Fruit fly (Drosophila melanogaster): Measurements from ENCODE around the gene CG11470.

The CG11470 gene

dm6 chr3R:29590806-29591205 is 1.2 kb upstream of the CG11470 start, which contains the start of gene CG31041:
Gene CG31041 (minus strand): TSS chr3R:29590906.
- TF ChIP-seq ttk (optimal IDR thresholded peaks at IDR 0.05) (no peak), psq (optimal IDR thresholded peaks at IDR 0.05) (no peak), Myc (optimal IDR thresholded peaks at IDR 0.05) (no peak), insv (optimal IDR thresholded peaks at IDR 0.05) (no peak), h (optimal IDR thresholded peaks at IDR 0.05) (no peak), Sin3A (optimal IDR thresholded peaks at IDR 0.05) (no peak)

- TF ChIP-seq psq (optimal IDR thresholded peaks at IDR 0.05) (no peak), insv (optimal IDR thresholded peaks at IDR 0.05) (no peak), Sin3A (optimal IDR thresholded peaks at IDR 0.05) (no peak), Myc (optimal IDR thresholded peaks at IDR 0.05) (no peak), ttk (optimal IDR thresholded peaks at IDR 0.05) (no peak), h (optimal IDR thresholded peaks at IDR 0.05) (no peak)
Observed at dm6 chr3R:29588004-29588403, 1.6 kb downstream of the CG11470 start, which contains the start of gene CG7567. Gene CG7567 (minus strand): TSS chr3R:29588104.

DNA sequence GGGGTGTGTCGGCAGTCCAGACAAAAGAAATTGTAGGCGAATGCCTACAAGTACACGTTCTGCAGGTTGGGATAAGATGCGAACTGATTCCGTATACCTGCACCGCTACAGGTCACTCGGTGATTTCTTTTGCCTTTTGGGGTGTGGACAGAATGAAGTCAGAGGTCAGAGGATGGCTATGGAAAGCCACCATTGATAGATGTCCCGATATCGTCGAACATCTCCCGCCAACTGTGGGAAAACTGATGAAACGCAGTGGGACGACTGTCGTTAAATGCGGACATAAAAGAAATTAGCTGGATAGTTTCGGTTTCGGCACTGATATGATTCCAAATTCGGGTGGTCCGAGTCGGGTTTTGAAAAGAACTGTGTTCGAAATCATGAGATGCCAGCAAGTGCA is 2.8 kb downstream of the CG11470 start:
- TF ChIP-seq psq (optimal IDR thresholded peaks at IDR 0.05) (no peak), insv (optimal IDR thresholded peaks at IDR 0.05) (no peak), Myc (optimal IDR thresholded peaks at IDR 0.05) (no peak), Sin3A (optimal IDR thresholded peaks at IDR 0.05) (no peak), ttk (optimal IDR thresholded peaks at IDR 0.05) (no peak), h (optimal IDR thresholded peaks at IDR 0.05) (no peak)

dm6 chr3R:29585015-29585701 is 4.4 kb downstream of the CG11470 start:
- TF ChIP-seq Sin3A (optimal IDR thresholded peaks at IDR 0.05) (no peak), insv (optimal IDR thresholded peaks at IDR 0.05) (no peak), h (optimal IDR thresholded peaks at IDR 0.05) (no peak), Myc (optimal IDR thresholded peaks at IDR 0.05) (no peak), psq (optimal IDR thresholded peaks at IDR 0.05) (no peak), ttk (optimal IDR thresholded peaks at IDR 0.05) (no peak)

dm6 chr3R:29584266-29584665 is 5.3 kb downstream of the CG11470 start:
- TF ChIP-seq Myc (optimal IDR thresholded peaks at IDR 0.05) (no peak), Sin3A (optimal IDR thresholded peaks at IDR 0.05) (no peak), h (optimal IDR thresholded peaks at IDR 0.05) (no peak), insv (optimal IDR thresholded peaks at IDR 0.05) (no peak), ttk (optimal IDR thresholded peaks at IDR 0.05) (no peak), psq (optimal IDR thresholded peaks at IDR 0.05) (no peak)

dm6 chr3R:29583299-29583698 is 6.3 kb downstream of the CG11470 start:
- TF ChIP-seq Sin3A (optimal IDR thresholded peaks at IDR 0.05) (no peak), h (optimal IDR thresholded peaks at IDR 0.05) (no peak), insv (optimal IDR thresholded peaks at IDR 0.05) (no peak), Myc (optimal IDR thresholded peaks at IDR 0.05) (no peak), psq (optimal IDR thresholded peaks at IDR 0.05) (no peak), ttk (optimal IDR thresholded peaks at IDR 0.05) (no peak)

- TF ChIP-seq insv (optimal IDR thresholded peaks at IDR 0.05) (no peak), h (optimal IDR thresholded peaks at IDR 0.05) (no peak), Sin3A (optimal IDR thresholded peaks at IDR 0.05) (no peak), psq (optimal IDR thresholded peaks at IDR 0.05) (no peak), ttk (optimal IDR thresholded peaks at IDR 0.05) (no peak), Myc (optimal IDR thresholded peaks at IDR 0.05) (no peak)
Observed at dm6 chr3R:29581420-29581819, 8.1 kb downstream of the CG11470 start.

dm6 chr3R:29576009-29576408 is 13.6 kb downstream of the CG11470 start:
- TF ChIP-seq Myc (optimal IDR thresholded peaks at IDR 0.05) (no peak), insv (optimal IDR thresholded peaks at IDR 0.05) (no peak), ttk (optimal IDR thresholded peaks at IDR 0.05) (no peak), h (optimal IDR thresholded peaks at IDR 0.05) (no peak), Sin3A (optimal IDR thresholded peaks at IDR 0.05) (no peak), psq (optimal IDR thresholded peaks at IDR 0.05) (no peak)

DNA sequence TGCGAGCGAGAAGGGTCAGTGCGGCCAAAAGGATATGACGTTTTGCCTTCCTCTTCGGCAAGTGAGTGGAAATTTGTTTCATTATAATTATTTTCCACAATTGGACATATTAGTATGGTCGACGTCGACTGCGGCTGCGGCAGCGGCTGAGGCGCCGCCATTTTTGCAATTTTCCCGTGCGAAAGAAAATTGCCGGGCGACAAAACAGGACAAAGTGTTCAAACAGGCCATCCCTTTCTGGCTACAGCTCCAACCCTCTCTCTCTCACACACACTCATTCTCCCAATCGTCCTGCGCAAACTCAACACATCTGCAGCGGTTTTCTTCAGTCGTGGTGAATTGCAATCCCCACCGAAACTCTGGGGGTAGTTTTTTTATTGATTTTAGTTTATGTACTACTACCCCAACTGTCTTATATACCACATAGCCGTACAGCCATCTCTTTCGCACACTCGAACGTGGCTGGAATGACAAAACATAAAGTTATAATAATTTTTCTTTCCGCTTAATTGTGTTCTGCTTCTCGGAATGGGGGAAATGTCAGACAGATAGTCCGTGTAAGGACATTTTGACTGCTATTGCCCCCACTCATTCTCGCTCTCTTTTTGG is 17.4 kb downstream of the CG11470 start:
- TF ChIP-seq Myc (optimal IDR thresholded peaks at IDR 0.05) (no peak), insv (optimal IDR thresholded peaks at IDR 0.05) (no peak), h (optimal IDR thresholded peaks at IDR 0.05) (no peak), psq (optimal IDR thresholded peaks at IDR 0.05) (no peak), ttk (optimal IDR thresholded peaks at IDR 0.05) (no peak), Sin3A (optimal IDR thresholded peaks at IDR 0.05) (no peak)

DNA sequence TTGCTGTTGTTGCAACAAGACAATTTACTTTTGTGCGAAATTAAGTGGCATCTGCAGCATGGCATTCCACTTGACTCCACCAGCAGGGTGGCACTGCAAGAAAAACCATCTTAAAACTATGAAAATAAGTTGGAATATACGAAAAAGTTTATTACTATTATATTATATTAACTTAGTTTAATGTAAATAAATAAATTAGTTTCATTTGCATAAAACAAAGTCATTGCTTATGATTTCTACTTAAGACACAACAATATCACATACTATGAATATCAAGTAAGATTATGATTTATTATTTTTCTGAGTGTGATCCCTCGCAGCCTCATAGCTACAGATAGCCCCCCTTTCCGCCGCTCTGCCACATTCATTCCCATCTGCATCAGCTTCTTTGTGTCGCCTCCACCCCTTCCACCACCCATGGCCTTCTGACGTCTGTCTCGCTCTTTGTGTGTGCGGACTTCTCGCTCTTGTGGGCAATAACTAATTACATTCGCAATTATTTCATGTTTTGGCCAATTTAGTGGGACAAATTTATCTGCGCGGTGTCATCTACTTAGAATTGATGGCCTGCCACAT is 19.2 kb downstream of the CG11470 start:
- TF ChIP-seq ttk (optimal IDR thresholded peaks at IDR 0.05) (no peak), Sin3A (optimal IDR thresholded peaks at IDR 0.05) (no peak), insv (optimal IDR thresholded peaks at IDR 0.05) (no peak), Myc (optimal IDR thresholded peaks at IDR 0.05) (no peak), psq (optimal IDR thresholded peaks at IDR 0.05) (no peak), h (optimal IDR thresholded peaks at IDR 0.05) (no peak)

dm6 chr3R:29566997-29567670 is 22.4 kb downstream of the CG11470 start:
- TF ChIP-seq Sin3A (optimal IDR thresholded peaks at IDR 0.05), result no peak
- no peak for TF ChIP-seq psq (optimal IDR thresholded peaks at IDR 0.05)
- TF ChIP-seq Myc (optimal IDR thresholded peaks at IDR 0.05), result no peak
- no peak for TF ChIP-seq insv (optimal IDR thresholded peaks at IDR 0.05)
- no peak for TF ChIP-seq ttk (optimal IDR thresholded peaks at IDR 0.05)
- TF ChIP-seq h (optimal IDR thresholded peaks at IDR 0.05), result no peak

DNA sequence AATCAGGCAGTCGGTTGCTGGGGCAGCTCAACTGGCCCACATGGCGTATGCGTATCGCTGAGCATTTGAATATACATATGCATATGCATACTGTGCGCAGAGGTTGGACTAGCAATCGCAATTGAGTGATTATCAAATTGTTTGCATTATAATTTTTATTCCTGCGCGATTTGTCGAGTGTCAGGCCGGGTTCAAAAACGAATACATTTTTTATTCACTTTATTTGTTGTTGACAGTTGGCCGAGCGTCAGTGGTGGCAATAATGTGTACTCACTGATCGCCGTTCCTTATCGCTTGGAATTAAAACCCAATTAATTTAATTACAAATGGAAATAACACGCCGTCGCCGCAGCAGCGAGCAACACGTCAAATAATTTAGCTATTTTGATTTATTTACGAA is 23.8 kb downstream of the CG11470 start:
- TF ChIP-seq insv (optimal IDR thresholded peaks at IDR 0.05) (no peak), psq (optimal IDR thresholded peaks at IDR 0.05) (no peak), Sin3A (optimal IDR thresholded peaks at IDR 0.05) (no peak), Myc (optimal IDR thresholded peaks at IDR 0.05) (no peak), ttk (optimal IDR thresholded peaks at IDR 0.05) (no peak), h (optimal IDR thresholded peaks at IDR 0.05) (no peak)

Measured in Kc167 (cell line).